Worm (Caenorhabditis elegans) whole organism, mixed stage, embryonic: ENCODE results near the gene nspd-3.

Experiments
- M03D4.4 ChIP-seq: sonication (generic microtip); optimal IDR thresholded peaks from 2 replicates; lab custom pipeline; 2017; ENCODE audit warnings: mild to moderate bottlenecking, missing genetic modification characterization, missing compliant biosample characterization
- bed-3 ChIP-seq: fragments of 200-800 bp; sonication (Bioruptor generic); optimal IDR thresholded peaks from 3 replicates; lab custom pipeline; 2018; ENCODE audit warnings: mild to moderate bottlenecking, missing genetic modification characterization, moderate library complexity, missing compliant biosample characterization
- blmp-1 ChIP-seq: fragments of 150-350 bp; optimal IDR thresholded peaks from 2 replicates; lab custom pipeline; 2014; ENCODE audit warnings: missing biosample characterization, missing genetic modification characterization
- ceh-39 ChIP-seq: fragments of 150-350 bp; optimal IDR thresholded peaks from 2 replicates; lab custom pipeline; 2014; ENCODE audit warnings: missing biosample characterization, missing genetic modification characterization
- ceh-43 ChIP-seq: fragments of 200-800 bp; sonication (Bioruptor generic); optimal IDR thresholded peaks from 2 replicates; lab custom pipeline; 2018; ENCODE audit warnings: mild to moderate bottlenecking, missing genetic modification characterization, moderate library complexity, missing compliant biosample characterization
- ceh-83 ChIP-seq: fragments of 200-800 bp; sonication (Bioruptor generic); optimal IDR thresholded peaks from 2 replicates; lab custom pipeline; 2018; ENCODE audit warnings: mild to moderate bottlenecking, missing genetic modification characterization, missing compliant biosample characterization
- ces-1 ChIP-seq: fragments of 150-350 bp; optimal IDR thresholded peaks from 2 replicates; lab custom pipeline; 2014; ENCODE audit warnings: missing biosample characterization, missing genetic modification reagents, missing genetic modification characterization
- cnd-1 ChIP-seq: fragments of 200-800 bp; sonication (Bioruptor generic); optimal IDR thresholded peaks from 2 replicates; lab custom pipeline; 2018; ENCODE audit warnings: mild to moderate bottlenecking, missing genetic modification characterization, missing compliant biosample characterization
- drap-1 ChIP-seq: fragments of 200-800 bp; sonication (Bioruptor generic); optimal IDR thresholded peaks from 3 replicates; lab custom pipeline; 2018; ENCODE audit warnings: mild to moderate bottlenecking, missing genetic modification characterization, missing compliant biosample characterization
- elt-3 ChIP-seq: fragments of 150-350 bp; optimal IDR thresholded peaks from 2 replicates; lab custom pipeline; 2014; ENCODE audit warnings: missing biosample characterization, missing genetic modification characterization
- flh-1 ChIP-seq: fragments of 200-800 bp; sonication (Bioruptor generic); optimal IDR thresholded peaks from 2 replicates; lab custom pipeline; 2018; ENCODE audit warnings: mild to moderate bottlenecking, missing genetic modification characterization, moderate library complexity, missing compliant biosample characterization
- ham-2 ChIP-seq: fragments of 200-800 bp; sonication (Bioruptor generic); optimal IDR thresholded peaks from 2 replicates; lab custom pipeline; 2018; ENCODE audit warnings: mild to moderate bottlenecking, missing genetic modification characterization, missing compliant biosample characterization
- hlh-1 ChIP-seq: fragments of 150-350 bp; optimal IDR thresholded peaks from 2 replicates; lab custom pipeline; 2014; ENCODE audit warnings: missing biosample characterization, missing genetic modification reagents, missing genetic modification characterization
- lin-32 ChIP-seq: fragments of 200-800 bp; sonication (Bioruptor generic); optimal IDR thresholded peaks from 2 replicates; lab custom pipeline; 2018; ENCODE audit warnings: mild to moderate bottlenecking, missing genetic modification characterization, missing compliant biosample characterization
- lsy-2 ChIP-seq: fragments of 150-350 bp; optimal IDR thresholded peaks from 2 replicates; lab custom pipeline; 2014; ENCODE audit warnings: missing biosample characterization, missing genetic modification characterization
- mab-5 ChIP-seq: fragments of 150-350 bp; optimal IDR thresholded peaks from 2 replicates; lab custom pipeline; 2014; ENCODE audit warnings: missing biosample characterization, missing genetic modification characterization
- mep-1 ChIP-seq: fragments of 150-350 bp; optimal IDR thresholded peaks from 2 replicates; lab custom pipeline; 2017; ENCODE audit warnings: missing biosample characterization, missing genetic modification reagents, missing genetic modification characterization, inconsistent platforms
- mls-2 ChIP-seq: sonication (generic microtip); optimal IDR thresholded peaks from 2 replicates; lab custom pipeline; 2016; ENCODE audit warnings: mild to moderate bottlenecking, missing genetic modification characterization, moderate library complexity, missing compliant biosample characterization
- nhr-12 ChIP-seq: fragments of 150-350 bp; optimal IDR thresholded peaks from 2 replicates; lab custom pipeline; 2014; ENCODE audit warnings: missing biosample characterization, missing genetic modification characterization
- nhr-2 ChIP-seq: fragments of 150-350 bp; optimal IDR thresholded peaks from 2 replicates; lab custom pipeline; 2014; ENCODE audit warnings: missing biosample characterization, missing genetic modification characterization
- nhr-28 ChIP-seq: fragments of 150-350 bp; optimal IDR thresholded peaks from 2 replicates; lab custom pipeline; 2014; ENCODE audit warnings: missing biosample characterization, missing genetic modification characterization
- nhr-76 ChIP-seq: sonication (generic microtip); optimal IDR thresholded peaks from 2 replicates; lab custom pipeline; 2017; ENCODE audit warnings: missing biosample characterization, missing genetic modification characterization
- pha-4 ChIP-seq: fragments of 150-350 bp; optimal IDR thresholded peaks from 2 replicates; lab custom pipeline; 2018; ENCODE audit warnings: missing biosample characterization, missing genetic modification reagents, missing genetic modification characterization
- sem-2 ChIP-seq: fragments of 200-800 bp; sonication (Bioruptor generic); optimal IDR thresholded peaks from 2 replicates; lab custom pipeline; 2018; ENCODE audit warnings: mild to moderate bottlenecking, missing genetic modification characterization, missing compliant biosample characterization
- snpc-4 ChIP-seq: fragments of 150-350 bp; optimal IDR thresholded peaks from 2 replicates; lab custom pipeline; 2014; ENCODE audit warnings: missing biosample characterization, missing genetic modification characterization
- sptf-1 ChIP-seq: sonication (generic microtip); optimal IDR thresholded peaks from 2 replicates; lab custom pipeline; 2017; ENCODE audit warnings: mild to moderate bottlenecking, missing genetic modification characterization, moderate library complexity, missing compliant biosample characterization
- tbx-8 ChIP-seq: fragments of 200-800 bp; sonication (Bioruptor generic); optimal IDR thresholded peaks from 2 replicates; lab custom pipeline; 2018; ENCODE audit warnings: mild to moderate bottlenecking, missing genetic modification characterization, moderate library complexity, missing compliant biosample characterization
- unc-120 ChIP-seq: sonication (generic microtip); optimal IDR thresholded peaks from 2 replicates; lab custom pipeline; 2017; ENCODE audit warnings: missing genetic modification characterization, missing compliant biosample characterization; ENCODE audit not compliant: poor library complexity, severe bottlenecking
- unc-39 ChIP-seq: fragments of 150-350 bp; optimal IDR thresholded peaks from 2 replicates; lab custom pipeline; 2014; ENCODE audit warnings: missing biosample characterization, missing genetic modification characterization
- unc-62 ChIP-seq: fragments of 150-350 bp; optimal IDR thresholded peaks from 2 replicates; lab custom pipeline; 2014; ENCODE audit warnings: missing biosample characterization, missing genetic modification reagents, missing genetic modification characterization
- zip-8 ChIP-seq: fragments of 150-350 bp; optimal IDR thresholded peaks from 2 replicates; lab custom pipeline; 2014; ENCODE audit warnings: missing biosample characterization, missing genetic modification characterization
- ztf-11 ChIP-seq: fragments of 150-350 bp; optimal IDR thresholded peaks from 2 replicates; lab custom pipeline; 2014; ENCODE audit warnings: missing biosample characterization, missing genetic modification characterization

Gene nspd-3

DNA sequence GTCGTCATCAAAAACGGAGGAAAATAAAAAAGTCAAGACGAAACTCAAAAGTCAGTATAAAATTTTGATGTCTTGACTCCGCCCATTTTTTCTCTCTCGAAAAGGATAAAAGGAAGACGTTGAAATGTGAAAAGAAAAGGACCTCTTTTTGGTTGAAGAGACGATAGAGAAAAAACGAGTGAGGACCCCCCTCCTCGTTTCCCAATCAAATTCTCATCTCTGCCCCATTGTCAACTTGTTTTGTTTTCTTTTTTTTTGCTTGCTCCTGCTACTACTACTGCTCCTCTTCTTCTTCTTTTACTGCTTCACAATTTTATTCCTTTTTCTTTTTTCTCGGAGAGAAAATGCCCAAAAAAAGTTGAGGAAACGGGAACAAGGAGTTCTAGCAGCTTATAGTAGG is 25.0 kb downstream of the nspd-3 start:
- TF ChIP-seq nhr-76 (tag; lab: Kevin White, UChicago) (no peak), ztf-11 (tag; lab: Kevin White, UChicago) (no peak), ceh-43 (no peak), ces-1 (GFP tag; lab: Kevin White, UChicago) (peak; percentile 88)

ce11 chrIV:5136523-5136922 is 26.3 kb downstream of the nspd-3 start:
- TF ChIP-seq cnd-1, result no peak
- peak; percentile 48 for TF ChIP-seq unc-120 (tag; lab: Kevin White, UChicago)

DNA sequence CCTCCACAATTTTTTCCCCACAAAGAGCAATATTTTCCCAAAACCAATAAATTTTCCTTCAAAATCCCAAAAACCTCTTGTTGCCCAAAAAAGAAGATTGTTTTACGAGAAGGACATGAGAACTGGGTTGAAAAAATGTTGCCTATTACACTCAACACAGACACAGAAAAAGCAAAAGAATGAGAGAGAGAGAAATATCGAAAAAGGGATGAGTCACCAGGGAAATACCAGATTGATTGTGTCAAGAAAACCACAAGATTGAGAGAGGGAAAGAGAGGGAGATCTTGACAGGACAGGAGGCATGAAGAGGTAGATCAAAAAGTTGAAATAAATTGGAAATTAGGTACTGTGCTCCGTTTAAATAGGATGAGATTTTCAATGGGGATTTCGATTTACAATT is 28.0 kb downstream of the nspd-3 start:
- TF ChIP-seq ceh-83 (GFP tag; lab: Kevin White, UChicago), result no peak
- TF ChIP-seq sem-2, result no peak
- no peak for TF ChIP-seq lin-32 (GFP tag; lab: Kevin White, UChicago)
- no peak for TF ChIP-seq lsy-2 (tag; lab: Kevin White, UChicago)
- no peak for TF ChIP-seq flh-1
- TF ChIP-seq pha-4 (tag; lab: Kevin White, UChicago), result no peak
- no peak for TF ChIP-seq ceh-43
- no peak for TF ChIP-seq elt-3 (tag; lab: Kevin White, UChicago)
- TF ChIP-seq mep-1 (tag; lab: Kevin White, UChicago), result no peak
- TF ChIP-seq nhr-12 (tag; lab: Kevin White, UChicago), result no peak
- no peak for TF ChIP-seq unc-62 (GFP tag; lab: Kevin White, UChicago)
- no peak for TF ChIP-seq M03D4.4
- TF ChIP-seq ces-1 (GFP tag; lab: Kevin White, UChicago), result no peak
- no peak for TF ChIP-seq nhr-28 (tag; lab: Kevin White, UChicago)
- no peak for TF ChIP-seq cnd-1

ce11 chrIV:5133791-5134370 is 29.0 kb downstream of the nspd-3 start:
- peak; percentile 2 for TF ChIP-seq lsy-2 (tag; lab: Kevin White, UChicago)
- no peak for TF ChIP-seq ceh-39 (tag; lab: Kevin White, UChicago)
- no peak for TF ChIP-seq cnd-1
- no peak for TF ChIP-seq pha-4 (tag; lab: Kevin White, UChicago)
- no peak for TF ChIP-seq mab-5 (tag; lab: Kevin White, UChicago)
- peak; percentile 82 for TF ChIP-seq unc-120 (tag; lab: Kevin White, UChicago)
- no peak for TF ChIP-seq nhr-28 (tag; lab: Kevin White, UChicago)
- TF ChIP-seq zip-8 (tag; lab: Kevin White, UChicago), result no peak
- TF ChIP-seq nhr-2, result no peak
- no peak for TF ChIP-seq ztf-11 (tag; lab: Kevin White, UChicago)
- TF ChIP-seq nhr-12 (tag; lab: Kevin White, UChicago), result no peak
- no peak for TF ChIP-seq nhr-76 (tag; lab: Kevin White, UChicago)
- TF ChIP-seq elt-3 (tag; lab: Kevin White, UChicago), result peak; percentile 15
- peak; percentile 68 for TF ChIP-seq hlh-1 (tag; lab: Kevin White, UChicago)
- TF ChIP-seq ces-1 (GFP tag; lab: Kevin White, UChicago), result peak; percentile 63
- no peak for TF ChIP-seq unc-39 (tag; lab: Kevin White, UChicago)
- TF ChIP-seq sptf-1 (tag; lab: Kevin White, UChicago), result no peak
- TF ChIP-seq blmp-1 (tag; lab: Kevin White, UChicago), result no peak
- TF ChIP-seq tbx-8, result no peak
- no peak for TF ChIP-seq drap-1 (GFP tag; lab: Kevin White, UChicago)
- TF ChIP-seq lin-32 (GFP tag; lab: Kevin White, UChicago), result no peak
- no peak for TF ChIP-seq unc-62 (GFP tag; lab: Kevin White, UChicago)
- TF ChIP-seq ceh-43, result no peak
- TF ChIP-seq mls-2 (tag; lab: Kevin White, UChicago), result no peak
- no peak for TF ChIP-seq ceh-83 (GFP tag; lab: Kevin White, UChicago)
- TF ChIP-seq ham-2 (GFP tag; lab: Kevin White, UChicago), result no peak
- no peak for TF ChIP-seq M03D4.4
- no peak for TF ChIP-seq snpc-4 (tag; lab: Kevin White, UChicago)
- TF ChIP-seq bed-3 (GFP tag; lab: Kevin White, UChicago), result no peak

DNA sequence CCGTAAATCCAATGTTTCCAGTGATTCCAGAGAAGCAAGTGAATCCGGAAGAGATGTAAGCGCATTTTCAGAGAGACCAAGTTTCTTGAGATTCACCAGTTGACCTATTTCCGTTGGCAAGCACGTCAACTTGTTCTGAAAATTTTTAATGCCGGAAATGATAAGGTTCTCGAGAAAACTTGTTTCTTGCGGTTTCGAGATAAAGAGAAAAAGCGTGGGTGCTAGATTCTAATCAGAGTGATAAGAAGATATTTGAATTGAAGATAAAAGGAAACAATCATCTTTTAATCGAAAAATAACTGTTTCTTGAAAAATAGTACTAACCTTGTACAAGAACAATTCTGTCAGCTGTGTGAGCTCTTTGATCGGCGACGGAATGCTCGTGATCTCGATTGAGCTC is 31.1 kb downstream of the nspd-3 start:
- TF ChIP-seq ceh-43 (no peak), ces-1 (GFP tag; lab: Kevin White, UChicago) (no peak)
